Fruit fly (Drosophila melanogaster) whole organism, embryonic: Measurements from ENCODE around the gene CG32681.

Experiments
- Asciz ChIP-seq: fragments of 200-800 bp; sonication (Bioruptor generic); optimal IDR thresholded peaks from 2 replicates; lab custom pipeline; 2017; ENCODE audit warnings: missing biosample characterization, mild to moderate bottlenecking, missing genetic modification characterization, missing genetic modification reagents
- Atf3 ChIP-seq: fragments of 200-800 bp; sonication (Bioruptor generic); optimal IDR thresholded peaks from 3 replicates; lab custom pipeline; 2016; ENCODE audit warnings: missing biosample characterization, missing genetic modification characterization
- CG10462 ChIP-seq: fragments of 200-800 bp; sonication (Bioruptor generic); optimal IDR thresholded peaks from 2 replicates; lab custom pipeline; 2016; ENCODE audit warnings: missing biosample characterization, missing genetic modification characterization
- CG10565 ChIP-seq: fragments of 200-800 bp; sonication (Bioruptor generic); optimal IDR thresholded peaks from 3 replicates; lab custom pipeline; 2016; ENCODE audit warnings: missing biosample characterization, mild to moderate bottlenecking, missing genetic modification characterization
- CG10979 ChIP-seq: fragments of 200-800 bp; sonication (Bioruptor generic); optimal IDR thresholded peaks from 2 replicates; lab custom pipeline; 2018; ENCODE audit warnings: missing biosample characterization, mild to moderate bottlenecking, missing genetic modification characterization, moderate library complexity
- CG11456 ChIP-seq: fragments of 200-800 bp; sonication (Bioruptor generic); IDR thresholded peaks from 3 replicates; pipeline ENCODE4 v1.3.6; 2022; ENCODE audit warnings: missing biosample characterization, missing genetic modification characterization
- CG1233 ChIP-seq: fragments of 200-800 bp; sonication (Bioruptor generic); optimal IDR thresholded peaks from 4 replicates; lab custom pipeline; 2018; ENCODE audit warnings: missing biosample characterization, mild to moderate bottlenecking, missing genetic modification characterization
- CG14441 ChIP-seq: fragments of 200-800 bp; sonication (Bioruptor generic); IDR thresholded peaks from 2 replicates; pipeline ENCODE4 v1.3.6; 2022; ENCODE audit warnings: missing biosample characterization, missing genetic modification characterization
- CG14710 ChIP-seq: fragments of 200-800 bp; sonication (Bioruptor generic); optimal IDR thresholded peaks from 3 replicates; lab custom pipeline; 2019; ENCODE audit warnings: missing biosample characterization, mild to moderate bottlenecking, missing genetic modification characterization, moderate library complexity
- CG17186 ChIP-seq: fragments of 200-800 bp; sonication (Bioruptor generic); optimal IDR thresholded peaks from 3 replicates; lab custom pipeline; 2017; ENCODE audit warnings: missing biosample characterization, missing genetic modification reagents, missing genetic modification characterization
- CG18262 ChIP-seq: fragments of 200-800 bp; optimal IDR thresholded peaks from 3 replicates; lab custom pipeline; 2019; ENCODE audit warnings: missing biosample characterization, mild to moderate bottlenecking, missing genetic modification characterization, moderate library complexity
- CG2120 ChIP-seq: fragments of 200-800 bp; sonication (Bioruptor generic); optimal IDR thresholded peaks from 3 replicates; lab custom pipeline; 2016; ENCODE audit warnings: missing biosample characterization, missing genetic modification characterization
- CG30020 ChIP-seq: fragments of 200-800 bp; optimal IDR thresholded peaks from 2 replicates; lab custom pipeline; 2019; ENCODE audit warnings: missing biosample characterization, mild to moderate bottlenecking, missing genetic modification characterization, moderate library complexity
- CG31441 ChIP-seq: fragments of 200-800 bp; sonication (Bioruptor generic); IDR thresholded peaks from 2 replicates; pipeline ENCODE4 v1.3.6; 2022; ENCODE audit warnings: missing biosample characterization, missing genetic modification characterization
- CG7928 ChIP-seq: fragments of 200-800 bp; sonication (Bioruptor generic); optimal IDR thresholded peaks from 2 replicates; lab custom pipeline; 2017; ENCODE audit warnings: missing biosample characterization, mild to moderate bottlenecking, missing genetic modification characterization
- CG8388 ChIP-seq: fragments of 200-800 bp; sonication (Bioruptor generic); optimal IDR thresholded peaks from 2 replicates; lab custom pipeline; 2019; ENCODE audit warnings: missing biosample characterization, mild to moderate bottlenecking, missing genetic modification characterization, moderate library complexity
- CG8478 ChIP-seq: fragments of >200 bp; optimal IDR thresholded peaks from 2 replicates; lab custom pipeline; 2018
- CG9215 ChIP-seq: fragments of 200-800 bp; sonication (Bioruptor generic); IDR thresholded peaks from 2 replicates; pipeline ENCODE4 v1.3.6; 2022; ENCODE audit warnings: missing biosample characterization, missing genetic modification characterization
- CkIIα-i1 ChIP-seq: fragments of 200-800 bp; sonication (Bioruptor generic); IDR thresholded peaks from 2 replicates; pipeline ENCODE4 v1.3.6; 2022; ENCODE audit warnings: missing biosample characterization, missing genetic modification characterization
- Dek ChIP-seq: fragments of 200-800 bp; sonication (Bioruptor generic); optimal IDR thresholded peaks from 3 replicates; lab custom pipeline; 2019; ENCODE audit warnings: missing biosample characterization, mild to moderate bottlenecking, missing genetic modification characterization, moderate library complexity
- Dll ChIP-seq: fragments of 200-800 bp; sonication (Bioruptor generic); IDR thresholded peaks from 4 replicates; pipeline ENCODE4 v1.3.6; 2022; ENCODE audit warnings: missing biosample characterization, missing genetic modification characterization; ENCODE audit not compliant: partially characterized antibody
- E2f2 ChIP-seq: fragments of 200-800 bp; sonication (Bioruptor generic); IDR thresholded peaks from 2 replicates; pipeline ENCODE4 v1.3.6; 2022; ENCODE audit warnings: missing biosample characterization, missing genetic modification characterization
- Gsc ChIP-seq: fragments of 200-800 bp; sonication (Bioruptor generic); IDR thresholded peaks from 2 replicates; pipeline ENCODE4 v1.3.6; 2022; ENCODE audit warnings: missing biosample characterization, missing genetic modification characterization
- HmgD ChIP-seq: fragments of 200-800 bp; sonication (Bioruptor generic); optimal IDR thresholded peaks from 3 replicates; lab custom pipeline; 2016; ENCODE audit warnings: missing biosample characterization, missing genetic modification characterization
- Hmr ChIP-seq: fragments of 200-800 bp; sonication (Bioruptor generic); optimal IDR thresholded peaks from 3 replicates; lab custom pipeline; 2017; ENCODE audit warnings: mild to moderate bottlenecking, missing biosample characterization, missing genetic modification reagents, missing genetic modification characterization
- Jarid2 ChIP-seq: fragments of 200-800 bp; sonication (Bioruptor generic); optimal IDR thresholded peaks from 3 replicates; lab custom pipeline; 2017; ENCODE audit warnings: mild to moderate bottlenecking, missing biosample characterization, missing genetic modification reagents, missing genetic modification characterization
- Med ChIP-seq: fragments of 200-800 bp; sonication (Bioruptor generic); peaks from one replicate; lab custom pipeline; 2016; ENCODE audit warnings: missing biosample characterization, missing genetic modification characterization, mild to moderate bottlenecking, inconsistent platforms, moderate library complexity
- Mes4 ChIP-seq: fragments of 200-800 bp; sonication (Bioruptor generic); optimal IDR thresholded peaks from 2 replicates; lab custom pipeline; 2016; ENCODE audit warnings: missing biosample characterization, missing genetic modification characterization
- Myb ChIP-seq: fragments of 200-800 bp; sonication (Bioruptor generic); optimal IDR thresholded peaks from 2 replicates; lab custom pipeline; 2016; ENCODE audit warnings: missing biosample characterization, missing genetic modification characterization
- Nf-YA ChIP-seq: fragments of 200-800 bp; sonication (Bioruptor generic); IDR thresholded peaks from 2 replicates; pipeline ENCODE4 v1.3.6; 2022; ENCODE audit warnings: missing biosample characterization, missing genetic modification characterization
- PHDP ChIP-seq: fragments of 200-800 bp; sonication (Bioruptor generic); optimal IDR thresholded peaks from 3 replicates; lab custom pipeline; 2018; ENCODE audit warnings: missing biosample characterization, mild to moderate bottlenecking, missing genetic modification characterization, moderate library complexity
- Poxn ChIP-seq: fragments of 200-800 bp; sonication (Bioruptor generic); IDR thresholded peaks from 2 replicates; pipeline ENCODE4 v1.3.6; 2022; ENCODE audit warnings: missing biosample characterization, missing genetic modification characterization
- Six4 ChIP-seq: fragments of 200-800 bp; sonication (Bioruptor generic); optimal IDR thresholded peaks from 2 replicates; lab custom pipeline; 2016; ENCODE audit warnings: missing biosample characterization, missing genetic modification characterization
- chm ChIP-seq: fragments of 200-800 bp; sonication (Bioruptor generic); IDR thresholded peaks from 2 replicates; pipeline ENCODE4 v1.3.6; 2022; ENCODE audit warnings: missing biosample characterization, missing genetic modification characterization
- chn ChIP-seq: fragments of 200-800 bp; sonication (Bioruptor generic); optimal IDR thresholded peaks from 2 replicates; lab custom pipeline; 2016; ENCODE audit warnings: missing biosample characterization, missing genetic modification characterization
- fd64A ChIP-seq: fragments of 200-800 bp; sonication (Bioruptor generic); optimal IDR thresholded peaks from 3 replicates; lab custom pipeline; 2018; ENCODE audit warnings: missing biosample characterization, mild to moderate bottlenecking, missing genetic modification characterization
- fu2 ChIP-seq: fragments of 200-800 bp; sonication (Bioruptor generic); optimal IDR thresholded peaks from 2 replicates; lab custom pipeline; 2016; ENCODE audit warnings: missing biosample characterization, missing genetic modification characterization
- gcm2 ChIP-seq: fragments of 200-800 bp; sonication (Bioruptor generic); optimal IDR thresholded peaks from 2 replicates; lab custom pipeline; 2016; ENCODE audit warnings: missing biosample characterization, missing genetic modification characterization
- ham ChIP-seq: fragments of 200-800 bp; sonication (Bioruptor generic); IDR thresholded peaks from 2 replicates; pipeline ENCODE4 v1.3.6; 2022; ENCODE audit warnings: missing biosample characterization, missing genetic modification characterization
- jigr1 ChIP-seq: fragments of 200-800 bp; sonication (Bioruptor generic); IDR thresholded peaks from 3 replicates; pipeline ENCODE4 v1.3.6; 2022; ENCODE audit warnings: missing biosample characterization, missing genetic modification characterization
- lov ChIP-seq, 2 experiments: fragments of 200-800 bp in 1 of 2; fragments of >200 bp in 1 of 2; sonication (Bioruptor generic) in 1 of 2; IDR thresholded peaks in 1 of 2; optimal IDR thresholded peaks in 1 of 2; 2 replicates in 1 of 2; 3 replicates in 1 of 2; pipeline versions ENCODE4 v1.3.6 to Lab custom; 2017 to 2022; ENCODE audit warnings: missing biosample characterization in 1 of 2, missing genetic modification characterization in 1 of 2
- nerfin-2 ChIP-seq: fragments of 200-800 bp; sonication (Bioruptor generic); IDR thresholded peaks from 2 replicates; pipeline ENCODE4 v1.3.6; 2022; ENCODE audit warnings: missing biosample characterization, missing genetic modification characterization; ENCODE audit not compliant: partially characterized antibody
- psq ChIP-seq: fragments of 200-800 bp; sonication (Bioruptor generic); optimal IDR thresholded peaks from 2 replicates; lab custom pipeline; 2017; ENCODE audit warnings: missing biosample characterization, missing genetic modification characterization
- seq ChIP-seq: fragments of 200-800 bp; sonication (Bioruptor generic); IDR thresholded peaks from 2 replicates; pipeline ENCODE4 v1.3.6; 2022; ENCODE audit warnings: missing biosample characterization, missing genetic modification characterization
- slp2 ChIP-seq: fragments of 200-800 bp; sonication (Bioruptor generic); optimal IDR thresholded peaks from 2 replicates; lab custom pipeline; 2016; ENCODE audit warnings: missing biosample characterization, missing genetic modification characterization
- tio ChIP-seq: fragments of 200-800 bp; sonication (Bioruptor generic); optimal IDR thresholded peaks from 2 replicates; lab custom pipeline; 2017; ENCODE audit warnings: missing biosample characterization, missing genetic modification characterization, inconsistent platforms
- tna ChIP-seq: fragments of 200-800 bp; sonication (Bioruptor generic); IDR thresholded peaks from 2 replicates; pipeline ENCODE4 v1.3.6; 2022; ENCODE audit warnings: missing biosample characterization, missing genetic modification characterization; ENCODE audit not compliant: partially characterized antibody
- tup ChIP-seq: fragments of 200-800 bp; sonication (Bioruptor generic); optimal IDR thresholded peaks from 2 replicates; lab custom pipeline; 2016; ENCODE audit warnings: missing biosample characterization, mild to moderate bottlenecking, missing genetic modification characterization, moderate library complexity
- vnd ChIP-seq: fragments of 200-800 bp; sonication (Bioruptor generic); IDR thresholded peaks from 3 replicates; pipeline ENCODE4 v1.3.6; 2022; ENCODE audit warnings: missing biosample characterization, missing genetic modification characterization; ENCODE audit not compliant: partially characterized antibody
- vvl ChIP-seq: fragments of 200-800 bp; sonication (Bioruptor generic); IDR thresholded peaks from 2 replicates; pipeline ENCODE4 v1.3.6; 2022; ENCODE audit warnings: missing biosample characterization, missing genetic modification characterization

Gene CG32681

DNA sequence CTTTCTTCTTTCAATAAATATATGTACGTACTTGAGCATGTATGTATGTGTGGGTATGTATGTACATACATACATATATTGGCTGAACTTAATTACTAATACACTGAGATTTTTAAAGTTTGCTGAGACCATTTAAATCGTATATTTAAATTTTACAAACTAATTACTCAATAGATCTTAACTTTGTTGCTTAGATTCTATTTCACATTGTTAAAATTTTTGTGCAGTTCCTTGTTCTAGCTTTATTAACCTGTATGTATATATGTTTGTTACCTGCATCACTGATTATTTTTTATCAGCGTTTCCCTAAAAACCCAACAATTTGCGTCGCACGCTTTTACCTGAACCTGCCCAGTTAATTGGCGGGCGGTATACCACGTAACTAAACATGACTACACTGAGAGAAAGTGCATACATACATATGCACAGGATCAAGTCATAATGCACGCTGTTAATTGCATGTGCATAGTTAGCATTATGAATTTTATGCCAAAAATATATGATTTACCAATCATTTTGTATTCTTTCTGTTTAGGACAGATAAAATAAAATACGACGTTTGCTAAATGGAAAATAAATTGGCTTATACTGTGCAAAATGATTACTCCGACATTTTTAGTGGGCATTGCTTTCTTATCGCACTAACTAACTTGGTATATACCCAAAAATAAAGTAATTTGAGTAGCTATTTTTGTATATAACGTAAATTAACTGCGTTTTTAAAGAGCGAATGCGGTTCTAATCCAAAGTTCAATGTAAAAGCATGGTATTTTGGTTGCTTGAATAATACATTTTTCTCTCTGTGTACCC lies 18.4 kb downstream of the CG32681 start (continued):
- TF ChIP-seq tup (GFP tag; lab: Kevin White, UChicago): no peak
- peak; percentile 5 for TF ChIP-seq slp2 (GFP tag; lab: Kevin White, UChicago)
- TF ChIP-seq E2f2 (GFP tag; lab: Robert Waterston, UW): no peak
- peak; percentile 16 for TF ChIP-seq Asciz (GFP tag; lab: Kevin White, UChicago)
- no peak for TF ChIP-seq Dll (GFP tag; lab: Robert Waterston, UW)
- no peak for TF ChIP-seq ham (GFP tag; lab: Robert Waterston, UW)
- TF ChIP-seq CG17186 (GFP tag; lab: Kevin White, UChicago): no peak
- TF ChIP-seq CG10565 (GFP tag; lab: Kevin White, UChicago): peak; percentile 4
- 0 out of 3 replicates have a peak, but pooled peaks have one; percentile 27 for TF ChIP-seq jigr1 (GFP tag; lab: Robert Waterston, UW)
- peak; percentile 5 for TF ChIP-seq Hmr (GFP tag; lab: Kevin White, UChicago)
- no peak for TF ChIP-seq gcm2 (GFP tag; lab: Kevin White, UChicago)
- no peak for TF ChIP-seq vnd
- no peak for TF ChIP-seq CkIIα-i1 (GFP tag; lab: Robert Waterston, UW)
- TF ChIP-seq CG18262 (tag; lab: Kevin White, UChicago): peak; percentile 62
- no peak for TF ChIP-seq psq (GFP tag; lab: Kevin White, UChicago)
- TF ChIP-seq Myb (GFP tag; lab: Kevin White, UChicago): peak; percentile 8
- no peak for TF ChIP-seq CG10462 (GFP tag; lab: Kevin White, UChicago)
- no peak for TF ChIP-seq lov (optimal IDR thresholded peaks at IDR 0.05; lab: Kevin White, UChicago)
- no peak for TF ChIP-seq lov (GFP tag; IDR thresholded peaks at IDR 0.05; lab: Robert Waterston, UW)
- peak; percentile 48 for TF ChIP-seq CG10979
- TF ChIP-seq Jarid2 (GFP tag; lab: Kevin White, UChicago): no peak
- TF ChIP-seq nerfin-2 (GFP tag; lab: Robert Waterston, UW): no peak
- TF ChIP-seq Nf-YA: no peak
- TF ChIP-seq tio (GFP tag; lab: Kevin White, UChicago): peak; percentile 31
- TF ChIP-seq Poxn (GFP tag; lab: Robert Waterston, UW): no peak
- TF ChIP-seq Dek (tag; lab: Kevin White, UChicago): no peak
- TF ChIP-seq CG31441 (GFP tag; lab: Robert Waterston, UW): peak; percentile 55; the same call in 1 of the 2 replicates
- no peak for TF ChIP-seq Atf3 (GFP tag; lab: Kevin White, UChicago)
- TF ChIP-seq CG14710 (tag; lab: Kevin White, UChicago): peak; percentile 37
- TF ChIP-seq CG7928 (GFP tag; lab: Kevin White, UChicago): no peak
- no peak for TF ChIP-seq vvl (GFP tag; lab: Robert Waterston, UW)
- TF ChIP-seq chn: no peak
- TF ChIP-seq CG8478 (lab: Kevin White, UChicago): no peak
- no peak for TF ChIP-seq fu2 (GFP tag; lab: Kevin White, UChicago)
- no peak for TF ChIP-seq seq
- TF ChIP-seq CG30020 (tag; lab: Kevin White, UChicago): no peak
- TF ChIP-seq chm (GFP tag; lab: Robert Waterston, UW): no peak
- TF ChIP-seq tna (GFP tag; lab: Robert Waterston, UW): no peak
- peak; percentile 6 for TF ChIP-seq CG8388 (GFP tag; lab: Kevin White, UChicago)
- TF ChIP-seq CG1233 (GFP tag; lab: Kevin White, UChicago): peak; percentile 11
- TF ChIP-seq PHDP (tag; lab: Kevin White, UChicago): peak; percentile 3
- TF ChIP-seq CG14441: 0 out of 2 replicates have a peak, but pooled peaks have one; percentile 4
- peak; percentile 2 for TF ChIP-seq Six4 (GFP tag; lab: Kevin White, UChicago)
- TF ChIP-seq CG11456 (GFP tag; lab: Robert Waterston, UW): no peak
- peak; percentile 78 for TF ChIP-seq Med (GFP tag; lab: Kevin White, UChicago)
- no peak for TF ChIP-seq fd64A
- peak; percentile 26 for TF ChIP-seq CG2120 (GFP tag; lab: Kevin White, UChicago)
- TF ChIP-seq HmgD (GFP tag; lab: Kevin White, UChicago): no peak
- TF ChIP-seq Mes4 (GFP tag; lab: Kevin White, UChicago): no peak
- TF ChIP-seq CG9215: no peak
- no peak for TF ChIP-seq Gsc
